Fruit fly (Drosophila melanogaster) whole organism, pupa: ENCODE results near the gene Eig71Ei.

Experiments
- CG10348 ChIP-seq: fragments of 200-800 bp; sonication (Bioruptor generic); IDR thresholded peaks from 2 replicates; pipeline ENCODE4 v1.3.6; 2022; ENCODE audit warnings: missing biosample characterization, missing genetic modification characterization
- CG12605 ChIP-seq: fragments of 200-800 bp; sonication (Bioruptor generic); IDR thresholded peaks from 2 replicates; pipeline ENCODE4 v1.3.6; 2022; ENCODE audit warnings: missing biosample characterization, missing genetic modification characterization
- CG13204 ChIP-seq: fragments of 200-800 bp; sonication (Bioruptor generic); optimal IDR thresholded peaks from 2 replicates; lab custom pipeline; 2018; ENCODE audit warnings: missing biosample characterization, mild to moderate bottlenecking, missing genetic modification characterization, moderate library complexity
- CG14655 ChIP-seq: fragments of 200-800 bp; sonication (Bioruptor generic); optimal IDR thresholded peaks from 3 replicates; lab custom pipeline; 2017; ENCODE audit warnings: mild to moderate bottlenecking, missing biosample characterization, missing genetic modification reagents, missing genetic modification characterization
- CG15710 ChIP-seq: fragments of 200-800 bp; sonication (Bioruptor generic); optimal IDR thresholded peaks from 2 replicates; lab custom pipeline; 2018; ENCODE audit warnings: missing biosample characterization, mild to moderate bottlenecking, missing genetic modification characterization, moderate library complexity
- CG17806 ChIP-seq: fragments of 200-800 bp; sonication (Bioruptor generic); optimal IDR thresholded peaks from 2 replicates; lab custom pipeline; 2018; ENCODE audit warnings: missing biosample characterization, mild to moderate bottlenecking, missing genetic modification characterization, moderate library complexity
- CG32121 ChIP-seq: fragments of 200-800 bp; sonication (Bioruptor generic); IDR thresholded peaks from 2 replicates; pipeline ENCODE4 v1.3.6; 2022; ENCODE audit warnings: missing biosample characterization, missing genetic modification characterization
- CG34367 ChIP-seq: fragments of 200-800 bp; sonication (Bioruptor generic); optimal IDR thresholded peaks from 2 replicates; lab custom pipeline; 2018; ENCODE audit warnings: missing biosample characterization, mild to moderate bottlenecking, missing genetic modification characterization
- CG4496 ChIP-seq: fragments of 200-800 bp; sonication (Bioruptor generic); IDR thresholded peaks from 3 replicates; pipeline ENCODE4 v1.3.6; 2022; ENCODE audit warnings: missing biosample characterization, missing genetic modification characterization
- CG8159 ChIP-seq: fragments of 200-800 bp; sonication (Bioruptor generic); optimal IDR thresholded peaks from 3 replicates; lab custom pipeline; 2018; ENCODE audit warnings: missing biosample characterization, mild to moderate bottlenecking, missing genetic modification characterization, moderate library complexity
- CG8301 ChIP-seq: fragments of 200-800 bp; sonication (Bioruptor generic); optimal IDR thresholded peaks from 2 replicates; lab custom pipeline; 2018; ENCODE audit warnings: missing biosample characterization, mild to moderate bottlenecking, missing genetic modification characterization
- CG9948 ChIP-seq: fragments of 200-800 bp; sonication (Bioruptor generic); optimal IDR thresholded peaks from 2 replicates; lab custom pipeline; 2018; ENCODE audit warnings: missing biosample characterization, mild to moderate bottlenecking, missing genetic modification characterization, moderate library complexity
- D1 ChIP-seq: fragments of 200-800 bp; sonication (Bioruptor generic); optimal IDR thresholded peaks from 2 replicates; lab custom pipeline; 2018; ENCODE audit warnings: missing biosample characterization, mild to moderate bottlenecking, missing genetic modification characterization, moderate library complexity
- EcR ChIP-seq: fragments of 200-800 bp; sonication (Bioruptor generic); optimal IDR thresholded peaks from 3 replicates; lab custom pipeline; 2019; ENCODE audit warnings: missing biosample characterization, missing genetic modification characterization, mild to moderate bottlenecking, moderate library complexity, missing genetic modification reagents
- Ets98B ChIP-seq: fragments of 200-800 bp; sonication (Bioruptor generic); IDR thresholded peaks from 2 replicates; pipeline ENCODE4 v1.3.6; 2022; ENCODE audit warnings: missing biosample characterization, missing genetic modification characterization
- Pif1A ChIP-seq: fragments of 200-800 bp; sonication (Bioruptor generic); optimal IDR thresholded peaks from 3 replicates; lab custom pipeline; 2016; ENCODE audit warnings: missing biosample characterization, missing genetic modification characterization
- Pif1B ChIP-seq: fragments of 200-800 bp; sonication (Bioruptor generic); optimal IDR thresholded peaks from 3 replicates; lab custom pipeline; 2016; ENCODE audit warnings: missing biosample characterization, missing genetic modification characterization
- Snoo ChIP-seq: fragments of 200-800 bp; sonication (Bioruptor generic); optimal IDR thresholded peaks from 3 replicates; lab custom pipeline; 2017; ENCODE audit warnings: missing biosample characterization, mild to moderate bottlenecking, missing genetic modification characterization, inconsistent platforms
- fd96Ca ChIP-seq: fragments of 200-800 bp; sonication (Bioruptor generic); IDR thresholded peaks from 3 replicates; pipeline ENCODE4 v1.3.6; 2022; ENCODE audit warnings: missing biosample characterization, missing genetic modification characterization
- gl ChIP-seq: fragments of 200-800 bp; sonication (Bioruptor generic); optimal IDR thresholded peaks from 2 replicates; lab custom pipeline; 2018; ENCODE audit warnings: missing biosample characterization, mild to moderate bottlenecking, missing genetic modification characterization
- rn ChIP-seq: fragments of 200-800 bp; sonication (Bioruptor generic); IDR thresholded peaks from 2 replicates; pipeline ENCODE4 v1.3.6; 2022; ENCODE audit warnings: missing biosample characterization, missing genetic modification characterization

Gene Eig71Ei

DNA sequence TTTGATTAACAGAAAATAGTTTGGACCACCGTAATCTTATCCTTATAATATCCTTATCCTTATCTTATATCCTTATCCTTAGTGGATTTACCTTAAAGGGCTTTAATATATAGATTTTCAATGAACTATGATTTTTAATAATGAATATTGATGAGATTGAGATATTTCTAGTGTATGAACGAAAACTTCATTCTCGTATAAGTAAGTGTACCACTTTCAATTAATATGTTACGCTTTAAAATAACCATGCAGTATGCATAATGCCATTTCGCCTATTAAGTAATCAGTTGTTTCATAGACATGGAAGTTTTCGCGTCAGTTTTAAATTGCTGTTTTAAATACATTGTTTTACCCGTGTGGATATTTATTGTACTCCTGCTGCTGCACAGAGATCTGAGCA, 19.9 kb downstream of the Eig71Ei start, which contains the start of gene CG7304:
TSS of gene CG7304 (plus strand) at position 301 of the 400 bp plus-strand sequence.
- TF ChIP-seq CG4496 (no peak), CG15710 (no peak), CG8159 (tag; lab: Kevin White, UChicago) (no peak), Snoo (tag; lab: Kevin White, UChicago) (no peak), CG13204 (GFP tag; lab: Kevin White, UChicago) (no peak), CG17806 (no peak), CG14655 (no peak), CG9948 (tag; lab: Kevin White, UChicago) (no peak), CG34367 (tag; lab: Kevin White, UChicago) (no peak), fd96Ca (GFP tag; lab: Robert Waterston, UW) (no peak), gl (tag; lab: Kevin White, UChicago) (no peak), EcR (GFP tag; lab: Kevin White, UChicago) (no peak), Pif1B (GFP tag; lab: Kevin White, UChicago) (no peak), Ets98B (GFP tag; lab: Robert Waterston, UW) (no peak), CG12605 (GFP tag; lab: Robert Waterston, UW) (no peak), D1 (tag; lab: Kevin White, UChicago) (no peak), CG10348 (GFP tag; lab: Robert Waterston, UW) (no peak), rn (GFP tag; lab: Robert Waterston, UW) (no peak), CG8301 (tag; lab: Kevin White, UChicago) (no peak), CG32121 (no peak)

DNA sequence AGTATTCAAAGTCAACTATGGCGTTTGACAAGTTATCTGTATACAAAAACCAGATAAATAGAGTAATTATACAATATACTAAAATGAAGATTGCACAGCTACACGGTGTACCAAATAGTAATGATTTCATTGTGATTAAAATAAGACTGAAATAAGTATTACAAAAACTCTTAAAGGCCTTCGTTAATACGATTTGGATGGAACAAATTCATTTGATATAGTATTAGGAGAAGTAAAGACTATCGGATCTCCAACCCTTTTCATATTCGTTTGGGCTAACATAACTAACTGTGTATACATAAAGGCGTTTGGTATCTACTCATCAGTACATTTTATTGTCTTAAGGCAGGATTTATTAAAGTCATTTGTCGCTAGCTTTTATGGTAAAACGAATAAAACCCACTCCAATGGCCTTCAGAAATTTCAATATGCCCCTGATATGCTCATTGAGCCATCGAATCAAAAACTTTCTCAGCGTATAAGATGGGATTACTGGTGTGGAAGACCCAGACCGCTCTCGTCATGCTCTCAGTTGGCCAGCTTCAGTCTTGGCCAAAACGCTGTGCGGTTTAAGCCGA, 23.9 kb downstream of the Eig71Ei start, which contains the start of the genes CG7579 and Pgant8:
TSS of gene CG7579 (minus strand) at position 101 of the 578 bp plus-strand sequence.
TSS of gene Pgant8 (plus strand) at position 528 of the 578 bp plus-strand sequence.
- TF ChIP-seq CG9948 (tag; lab: Kevin White, UChicago) (no peak), CG34367 (tag; lab: Kevin White, UChicago) (no peak), EcR (GFP tag; lab: Kevin White, UChicago) (no peak), CG8301 (tag; lab: Kevin White, UChicago) (no peak), CG13204 (GFP tag; lab: Kevin White, UChicago) (no peak), rn (GFP tag; lab: Robert Waterston, UW) (no peak), Ets98B (GFP tag; lab: Robert Waterston, UW) (no peak), CG14655 (no peak), CG8159 (tag; lab: Kevin White, UChicago) (no peak)

DNA sequence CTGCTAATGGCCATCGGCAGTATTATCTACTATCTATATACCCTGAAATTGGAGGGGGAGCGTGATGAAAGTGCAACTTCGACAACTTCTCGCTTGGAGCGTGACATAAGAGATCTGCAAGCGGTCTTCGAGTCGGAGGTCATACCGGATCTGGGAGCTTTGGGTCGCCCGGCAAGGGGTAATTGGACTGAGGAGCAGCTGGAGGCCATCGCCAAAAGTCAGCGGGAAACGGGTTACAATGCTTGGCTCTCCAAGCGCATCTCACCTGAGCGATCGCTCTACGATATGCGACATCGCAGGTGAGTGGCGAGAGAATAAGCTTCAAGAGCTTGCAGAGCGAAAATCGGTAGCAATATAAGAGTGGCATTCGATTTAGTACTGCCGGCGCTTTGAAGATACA, 24.5 kb downstream of the Eig71Ei start:
- no peak for TF ChIP-seq Ets98B (GFP tag; lab: Robert Waterston, UW)
- TF ChIP-seq rn (GFP tag; lab: Robert Waterston, UW): no peak
- TF ChIP-seq CG13204 (GFP tag; lab: Kevin White, UChicago): peak; percentile 51

DNA sequence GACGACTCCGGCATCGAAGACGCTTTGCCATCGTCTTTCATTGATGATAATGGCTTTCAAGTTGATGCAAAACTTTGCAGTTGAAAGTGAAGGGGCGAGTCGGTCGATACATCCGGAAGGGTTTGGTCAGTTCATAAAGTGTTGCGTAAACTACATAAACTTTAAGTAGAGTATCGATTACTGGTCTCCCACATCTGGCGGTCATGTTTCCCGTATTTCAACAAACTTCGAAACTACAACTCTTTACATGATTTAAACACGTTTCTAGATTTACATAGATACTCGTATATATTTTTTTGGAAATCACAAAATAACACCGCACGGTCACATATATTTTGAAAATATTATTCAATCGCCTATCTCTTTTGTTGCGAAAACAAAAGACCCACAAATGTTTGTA, 28.3 kb downstream of the Eig71Ei start, which contains the start of gene CG34452:
TSS of gene CG34452 (minus strand) at position 101 of the 400 bp plus-strand sequence.
- no peak for TF ChIP-seq CG8159 (tag; lab: Kevin White, UChicago)
- no peak for TF ChIP-seq Pif1A (GFP tag; lab: Kevin White, UChicago)
- no peak for TF ChIP-seq fd96Ca (GFP tag; lab: Robert Waterston, UW)
- TF ChIP-seq EcR (GFP tag; lab: Kevin White, UChicago): no peak
- TF ChIP-seq CG32121: no peak
- TF ChIP-seq CG4496: no peak
- TF ChIP-seq CG15710: no peak
- no peak for TF ChIP-seq CG34367 (tag; lab: Kevin White, UChicago)
- TF ChIP-seq CG9948 (tag; lab: Kevin White, UChicago): no peak
- TF ChIP-seq Snoo (tag; lab: Kevin White, UChicago): no peak
- TF ChIP-seq Pif1B (GFP tag; lab: Kevin White, UChicago): no peak
- TF ChIP-seq CG12605 (GFP tag; lab: Robert Waterston, UW): no peak
- no peak for TF ChIP-seq D1 (tag; lab: Kevin White, UChicago)
- TF ChIP-seq CG8301 (tag; lab: Kevin White, UChicago): no peak
- no peak for TF ChIP-seq CG14655

DNA sequence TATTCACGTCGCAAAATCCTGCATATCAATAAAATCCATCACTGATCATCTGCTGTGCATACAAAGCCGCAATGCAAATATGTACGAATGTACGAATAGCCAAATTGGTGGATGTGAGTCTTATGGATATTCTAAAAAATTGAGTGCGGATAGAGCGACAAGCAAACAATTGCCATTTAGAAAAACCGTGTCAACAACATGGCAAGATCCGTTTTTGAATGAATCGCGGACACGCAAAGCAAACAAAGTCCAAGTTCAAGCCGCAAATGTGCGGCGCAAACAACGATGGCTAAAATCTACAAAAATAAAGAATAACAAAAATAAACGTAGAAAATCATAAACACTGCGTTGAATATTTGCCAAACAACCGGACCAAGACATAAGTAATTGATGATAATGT, 30.0 kb downstream of the Eig71Ei start:
- TF ChIP-seq Pif1B (GFP tag; lab: Kevin White, UChicago) (no peak), fd96Ca (GFP tag; lab: Robert Waterston, UW) (no peak), CG15710 (no peak), CG8301 (tag; lab: Kevin White, UChicago) (no peak), CG9948 (tag; lab: Kevin White, UChicago) (no peak), CG17806 (no peak), CG34367 (tag; lab: Kevin White, UChicago) (no peak), CG13204 (GFP tag; lab: Kevin White, UChicago) (no peak)
- TF ChIP-seq, all 21 proteins: peak for 0

DNA sequence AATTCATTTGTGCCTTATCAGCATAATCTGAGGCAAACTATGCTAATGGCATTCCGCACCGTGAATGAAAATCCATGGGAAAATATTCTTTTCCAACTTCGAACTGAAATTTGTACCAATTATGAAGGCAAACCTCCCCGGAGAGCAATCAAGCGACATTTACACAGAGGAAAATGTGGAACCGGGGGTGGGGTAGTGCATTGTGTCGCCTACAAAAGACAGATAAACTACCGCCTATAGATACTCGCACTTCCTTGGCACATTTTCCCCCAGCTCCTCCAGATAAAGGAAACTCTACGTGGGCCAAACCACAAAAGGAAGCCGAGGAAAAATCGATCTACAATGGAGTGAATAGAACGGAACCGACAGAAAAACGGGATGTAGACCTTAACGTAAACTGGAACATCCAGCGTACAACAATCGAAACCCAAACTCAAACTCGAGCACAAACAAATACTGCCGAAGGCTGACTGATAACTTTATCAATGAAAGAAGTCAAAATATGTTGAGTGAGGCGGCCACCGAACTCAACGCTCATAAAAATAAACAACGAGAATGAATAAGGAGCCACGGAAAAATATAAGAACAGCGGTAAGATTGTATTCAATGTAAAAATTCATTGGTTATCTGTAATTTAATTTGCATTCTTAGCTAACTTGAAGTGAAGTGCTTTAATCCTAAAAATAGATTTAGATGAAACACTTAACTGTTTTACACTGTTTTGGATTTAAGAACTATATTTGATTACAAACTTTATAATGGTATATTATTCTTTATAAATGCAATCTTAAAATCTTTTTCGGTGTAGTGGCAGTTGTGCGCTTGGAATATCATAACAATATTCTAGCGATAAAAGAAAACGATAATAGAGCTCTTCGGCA, 31.4 kb downstream of the Eig71Ei start:
- peak; percentile 39 for TF ChIP-seq EcR (GFP tag; lab: Kevin White, UChicago)
- TF ChIP-seq CG8301 (tag; lab: Kevin White, UChicago): no peak
